Worm (Caenorhabditis elegans) whole organism, late embryonic: ENCODE data around the gene T02B11.9.

Source experiments
- C08G9.2 ChIP-seq: sonication (generic microtip); optimal IDR thresholded peaks from 2 replicates; lab custom pipeline; 2016; ENCODE audit warnings: mild to moderate bottlenecking, missing genetic modification characterization, moderate library complexity, missing compliant biosample characterization
- C38D4.7 ChIP-seq: fragments of 200-800 bp; sonication (Bioruptor generic); optimal IDR thresholded peaks from 2 replicates; lab custom pipeline; 2018; ENCODE audit warnings: mild to moderate bottlenecking, missing genetic modification characterization, moderate library complexity, missing compliant biosample characterization
- K02D7.2 ChIP-seq: sonication (generic microtip); optimal IDR thresholded peaks from 2 replicates; lab custom pipeline; 2017; ENCODE audit warnings: mild to moderate bottlenecking, missing genetic modification characterization, missing compliant biosample characterization
- Y22D7AL.16 ChIP-seq: sonication (generic microtip); optimal IDR thresholded peaks from 2 replicates; lab custom pipeline; 2016; ENCODE audit warnings: missing genetic modification characterization, missing compliant biosample characterization
- ahr-1 ChIP-seq: sonication (generic microtip); optimal IDR thresholded peaks from 2 replicates; lab custom pipeline; 2016; ENCODE audit warnings: missing genetic modification characterization, missing compliant biosample characterization
- ceh-14 ChIP-seq: sonication (generic microtip); optimal IDR thresholded peaks from 2 replicates; lab custom pipeline; 2016; ENCODE audit warnings: missing genotype, missing genetic modification characterization, missing compliant biosample characterization
- ceh-2 ChIP-seq: sonication (generic microtip); optimal IDR thresholded peaks from 2 replicates; lab custom pipeline; 2016; ENCODE audit warnings: missing genotype, missing genetic modification characterization, missing compliant biosample characterization
- ceh-22 ChIP-seq: sonication (generic microtip); optimal IDR thresholded peaks from 2 replicates; lab custom pipeline; 2017; ENCODE audit warnings: missing biosample characterization, missing genetic modification characterization
- ceh-31 ChIP-seq: sonication (generic microtip); optimal IDR thresholded peaks from 2 replicates; lab custom pipeline; 2016; ENCODE audit warnings: missing genetic modification characterization, missing compliant biosample characterization
- ceh-34 ChIP-seq: sonication (generic microtip); optimal IDR thresholded peaks from 2 replicates; lab custom pipeline; 2016; ENCODE audit warnings: mild to moderate bottlenecking, missing genetic modification characterization, missing compliant biosample characterization
- ceh-45 ChIP-seq: fragments of 200-800 bp; sonication (Bioruptor generic); IDR thresholded peaks from 2 replicates; pipeline ENCODE4 v1.3.6; 2022; ENCODE audit warnings: missing genetic modification reagents, missing genetic modification characterization, missing compliant biosample characterization
- ceh-6 ChIP-seq: fragments of 200-800 bp; sonication (Bioruptor generic); optimal IDR thresholded peaks from 2 replicates; lab custom pipeline; 2018; ENCODE audit warnings: mild to moderate bottlenecking, missing genetic modification characterization, missing compliant biosample characterization
- che-1 ChIP-seq: sonication (generic microtip); optimal IDR thresholded peaks from 2 replicates; lab custom pipeline; 2016; ENCODE audit warnings: mild to moderate bottlenecking, missing genetic modification characterization, missing compliant biosample characterization
- dve-1 ChIP-seq: sonication (generic microtip); optimal IDR thresholded peaks from 2 replicates; lab custom pipeline; 2017; ENCODE audit warnings: antibody characterized with exemption, mild to moderate bottlenecking, missing genetic modification characterization, missing compliant biosample characterization
- elt-2 ChIP-seq: sonication (generic microtip); optimal IDR thresholded peaks from 2 replicates; lab custom pipeline; 2016; ENCODE audit warnings: missing genetic modification reagents, missing genetic modification characterization, missing compliant biosample characterization
- ets-4 ChIP-seq: sonication (generic microtip); optimal IDR thresholded peaks from 2 replicates; lab custom pipeline; 2016; ENCODE audit warnings: missing genetic modification characterization, missing compliant biosample characterization
- fkh-6 ChIP-seq: sonication (generic microtip); optimal IDR thresholded peaks from 2 replicates; lab custom pipeline; 2016; ENCODE audit warnings: missing genetic modification characterization, missing compliant biosample characterization
- hlh-30 ChIP-seq: sonication (generic microtip); optimal IDR thresholded peaks from 2 replicates; lab custom pipeline; 2017; ENCODE audit warnings: antibody characterized with exemption, missing genetic modification characterization, missing compliant biosample characterization; ENCODE audit not compliant: insufficient read depth
- hlh-8 ChIP-seq: sonication (generic microtip); optimal IDR thresholded peaks from 2 replicates; lab custom pipeline; 2016; ENCODE audit warnings: missing genotype, missing genetic modification characterization, missing compliant biosample characterization
- lim-6 ChIP-seq: sonication (generic microtip); optimal IDR thresholded peaks from 2 replicates; lab custom pipeline; 2016; ENCODE audit warnings: missing genetic modification characterization, missing compliant biosample characterization
- nhr-11 ChIP-seq: fragments of 150-350 bp; optimal IDR thresholded peaks from 2 replicates; lab custom pipeline; 2014; ENCODE audit warnings: missing biosample characterization, missing genetic modification characterization
- nhr-232 ChIP-seq: sonication (generic microtip); optimal IDR thresholded peaks from 2 replicates; lab custom pipeline; 2016; ENCODE audit warnings: missing genetic modification characterization, missing compliant biosample characterization
- odd-2 ChIP-seq: sonication (generic microtip); optimal IDR thresholded peaks from 2 replicates; lab custom pipeline; 2017; ENCODE audit warnings: antibody characterized with exemption, mild to moderate bottlenecking, missing genetic modification characterization, missing compliant biosample characterization
- pag-3 ChIP-seq: sonication (generic microtip); optimal IDR thresholded peaks from 2 replicates; lab custom pipeline; 2016; ENCODE audit warnings: missing compliant biosample characterization, missing genetic modification characterization, borderline replicate concordance
- pax-1 ChIP-seq: fragments of 150-350 bp; optimal IDR thresholded peaks from 2 replicates; lab custom pipeline; 2014; ENCODE audit warnings: missing biosample characterization, missing genetic modification characterization
- pha-4 ChIP-seq: fragments of 150-350 bp; optimal IDR thresholded peaks from 2 replicates; lab custom pipeline; 2018; ENCODE audit warnings: missing biosample characterization, missing genetic modification reagents, missing genetic modification characterization
- ref-2 ChIP-seq: sonication (generic microtip); optimal IDR thresholded peaks from 2 replicates; lab custom pipeline; 2016; ENCODE audit warnings: missing genetic modification characterization, missing compliant biosample characterization
- rnt-1 ChIP-seq: sonication (generic microtip); optimal IDR thresholded peaks from 2 replicates; lab custom pipeline; 2016; ENCODE audit warnings: missing genetic modification characterization, missing compliant biosample characterization
- sdc-2 ChIP-seq: sonication (generic microtip); optimal IDR thresholded peaks from 2 replicates; lab custom pipeline; 2016; ENCODE audit warnings: missing genotype, missing genetic modification characterization, missing compliant biosample characterization
- syd-9 ChIP-seq: sonication (generic microtip); optimal IDR thresholded peaks from 2 replicates; lab custom pipeline; 2016; ENCODE audit warnings: mild to moderate bottlenecking, missing genetic modification characterization, moderate library complexity, missing compliant biosample characterization
- tbx-2 ChIP-seq: sonication (generic microtip); optimal IDR thresholded peaks from 2 replicates; lab custom pipeline; 2016; ENCODE audit warnings: missing genetic modification characterization, missing compliant biosample characterization
- tbx-7 ChIP-seq: sonication (generic microtip); optimal IDR thresholded peaks from 2 replicates; lab custom pipeline; 2016; ENCODE audit warnings: missing genotype, missing genetic modification characterization, missing compliant biosample characterization
- ttx-3 ChIP-seq: sonication (generic microtip); optimal IDR thresholded peaks from 2 replicates; lab custom pipeline; 2016; ENCODE audit warnings: missing genetic modification reagents, missing genetic modification characterization, missing compliant biosample characterization
- unc-3 ChIP-seq, 2 experiments: fragments of 200-800 bp in 1 of 2; sonication (Bioruptor generic) in 1 of 2; sonication (generic microtip) in 1 of 2; conservative IDR thresholded peaks in 1 of 2; optimal IDR thresholded peaks in 1 of 2; 2 replicates each; pipeline versions ENCODE4 v1.3.6 to Lab custom; 2016 to 2022; ENCODE audit warnings: missing compliant biosample characterization in 2 of 2, missing genetic modification characterization in 2 of 2, missing genetic modification reagents in 1 of 2
- unc-86 ChIP-seq: sonication (generic microtip); optimal IDR thresholded peaks from 2 replicates; lab custom pipeline; 2016; ENCODE audit warnings: missing genetic modification characterization, missing compliant biosample characterization
- zip-5 ChIP-seq: sonication (generic microtip); optimal IDR thresholded peaks from 2 replicates; lab custom pipeline; 2016; ENCODE audit warnings: missing genetic modification characterization, missing compliant biosample characterization

Gene T02B11.9

DNA sequence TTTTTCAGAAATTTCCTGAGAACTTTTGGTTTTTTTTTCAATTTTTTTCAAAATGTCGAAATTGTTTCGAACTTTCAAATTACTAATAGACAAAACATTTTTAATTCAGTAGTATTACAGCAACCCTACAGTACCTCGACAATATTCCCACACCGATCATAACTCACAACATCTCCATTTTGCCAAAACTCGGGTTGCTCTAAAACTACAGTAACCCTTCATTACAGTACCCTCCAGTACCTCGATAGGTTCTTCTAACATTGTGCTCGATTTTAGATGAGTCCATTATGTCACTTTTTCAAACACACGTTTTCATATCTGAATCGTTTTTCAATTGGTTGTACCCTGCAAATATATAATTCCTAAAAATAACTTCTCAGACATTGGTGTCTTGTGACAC is 27.0 kb upstream of the T02B11.9 start:
- TF ChIP-seq ceh-14 (tag; lab: Kevin White, UChicago) (no peak), pax-1 (tag; lab: Kevin White, UChicago) (no peak), unc-86 (tag; lab: Kevin White, UChicago) (no peak), elt-2 (no peak), ceh-6 (GFP tag; lab: Kevin White, UChicago) (no peak), C38D4.7 (no peak), nhr-232 (tag; lab: Kevin White, UChicago) (no peak), ets-4 (tag; lab: Kevin White, UChicago) (no peak), fkh-6 (tag; lab: Kevin White, UChicago) (no peak), ceh-45 (GFP tag; lab: Robert Waterston, UW) (no peak), unc-3 (GFP tag; conservative IDR thresholded peaks at IDR 0.05; lab: Robert Waterston, UW) (no peak), unc-3 (tag; optimal IDR thresholded peaks at IDR 0.05; lab: Kevin White, UChicago) (no peak)

- no peak for TF ChIP-seq dve-1 (tag; lab: Kevin White, UChicago)
- no peak for TF ChIP-seq C38D4.7
- no peak for TF ChIP-seq ceh-6 (GFP tag; lab: Kevin White, UChicago)
- TF ChIP-seq ceh-34 (tag; lab: Kevin White, UChicago) = no peak
- no peak for TF ChIP-seq zip-5 (tag; lab: Kevin White, UChicago)
- no peak for TF ChIP-seq pax-1 (tag; lab: Kevin White, UChicago)
- no peak for TF ChIP-seq Y22D7AL.16 (tag; lab: Kevin White, UChicago)
- TF ChIP-seq pha-4 = no peak
- TF ChIP-seq unc-3 (GFP tag; conservative IDR thresholded peaks at IDR 0.05; lab: Robert Waterston, UW) = no peak
- TF ChIP-seq unc-3 (tag; optimal IDR thresholded peaks at IDR 0.05; lab: Kevin White, UChicago) = no peak
- TF ChIP-seq rnt-1 = no peak
- no peak for TF ChIP-seq sdc-2 (tag; lab: Kevin White, UChicago)
- TF ChIP-seq ahr-1 (tag; lab: Kevin White, UChicago) = no peak
These were observed 26.5 kb upstream of the T02B11.9 start, which contains the start of gene srbc-12 for ce11 chrV:849512-849911. srbc-12 (plus strand) TSS chrV:849812.

- no peak for TF ChIP-seq syd-9 (tag; lab: Kevin White, UChicago)
- TF ChIP-seq pag-3 (tag; lab: Kevin White, UChicago) = no peak
- no peak for TF ChIP-seq ceh-14 (tag; lab: Kevin White, UChicago)
- TF ChIP-seq ttx-3 (tag; lab: Kevin White, UChicago) = no peak
- TF ChIP-seq tbx-7 (tag; lab: Kevin White, UChicago) = no peak
- TF ChIP-seq ceh-34 (tag; lab: Kevin White, UChicago) = no peak
- no peak for TF ChIP-seq ahr-1 (tag; lab: Kevin White, UChicago)
- TF ChIP-seq hlh-8 (tag; lab: Kevin White, UChicago) = no peak
- no peak for TF ChIP-seq pha-4
- TF ChIP-seq odd-2 (tag; lab: Kevin White, UChicago) = no peak
- TF ChIP-seq pax-1 (tag; lab: Kevin White, UChicago) = no peak
- TF ChIP-seq K02D7.2 = no peak
- no peak for TF ChIP-seq unc-86 (tag; lab: Kevin White, UChicago)
- TF ChIP-seq elt-2 = no peak
- no peak for TF ChIP-seq lim-6 (tag; lab: Kevin White, UChicago)
- TF ChIP-seq ceh-22 = no peak
- no peak for TF ChIP-seq ceh-2
These were observed 23.9 kb upstream of the T02B11.9 start, which contains the start of gene K09C6.3 for ce11 chrV:852184-852583. K09C6.3 (plus strand) TSS chrV:852484.

ce11 chrV:854966-855365 is 21.1 kb upstream of the T02B11.9 start, which contains the start of gene K09C6.9:
K09C6.9 (minus strand) TSS chrV:855066.
- TF ChIP-seq pha-4 (no peak), ref-2 (tag; lab: Kevin White, UChicago) (no peak), odd-2 (tag; lab: Kevin White, UChicago) (no peak), ceh-34 (tag; lab: Kevin White, UChicago) (no peak)

- TF ChIP-seq ets-4 (tag; lab: Kevin White, UChicago) (no peak), nhr-11 (tag; lab: Kevin White, UChicago) (no peak), fkh-6 (tag; lab: Kevin White, UChicago) (no peak), unc-86 (tag; lab: Kevin White, UChicago) (no peak), hlh-30 (tag; lab: Kevin White, UChicago) (no peak), che-1 (tag; lab: Kevin White, UChicago) (no peak), ttx-3 (tag; lab: Kevin White, UChicago) (no peak), ceh-2 (no peak), tbx-2 (no peak), ceh-31 (tag; lab: Kevin White, UChicago) (no peak), C08G9.2 (tag; lab: Kevin White, UChicago) (no peak)
These were observed 19.5 kb upstream of the T02B11.9 start, which contains the start of gene K09C6.2 for ce11 chrV:856549-856948. K09C6.2 (plus strand) TSS chrV:856849.
